Worm (Caenorhabditis elegans) whole organism, young adult: ENCODE results near the gene F26A1.4.

ENCODE experiments used
- F10E7.11 ChIP-seq: sonication (generic microtip); optimal IDR thresholded peaks from 2 replicates; lab custom pipeline; 2017; ENCODE audit warnings: mild to moderate bottlenecking, missing genetic modification characterization, moderate library complexity, missing compliant biosample characterization
- F52B5.7 ChIP-seq: sonication (generic microtip); optimal IDR thresholded peaks from 2 replicates; lab custom pipeline; 2016; ENCODE audit warnings: mild to moderate bottlenecking, missing genetic modification characterization, missing compliant biosample characterization
- Y53F4B.3 ChIP-seq: fragments of 200-800 bp; sonication (Bioruptor generic); IDR thresholded peaks from 2 replicates; pipeline ENCODE4 v1.3.6; 2022; ENCODE audit warnings: missing genetic modification reagents, missing genetic modification characterization, missing compliant biosample characterization
- Y53G8AR.9 ChIP-seq: fragments of 200-800 bp; sonication (Bioruptor generic); conservative IDR thresholded peaks from 2 replicates; pipeline ENCODE4 v1.3.6; 2022; ENCODE audit warnings: missing genetic modification reagents, missing genetic modification characterization, missing compliant biosample characterization
- ama-1 ChIP-seq, 3 experiments: fragments of 150-350 bp in 1 of 3; sonication (generic microtip) in 2 of 3; optimal IDR thresholded peaks; 2 replicates each; lab custom pipeline; 2014 to 2018; ENCODE audit warnings: missing biosample characterization in 2 of 3, missing genetic modification characterization in 2 of 3, missing genetic modification reagents in 2 of 3
- athp-1 ChIP-seq: sonication (generic microtip); optimal IDR thresholded peaks from 2 replicates; lab custom pipeline; 2017; ENCODE audit warnings: mild to moderate bottlenecking, missing genetic modification characterization, missing compliant biosample characterization
- attf-6 ChIP-seq: fragments of 200-800 bp; sonication (Bioruptor generic); IDR thresholded peaks from 2 replicates; pipeline ENCODE4 v1.3.6; 2022; ENCODE audit warnings: missing genetic modification reagents, missing genetic modification characterization, missing compliant biosample characterization
- efl-1 ChIP-seq: fragments of 150-350 bp; optimal IDR thresholded peaks from 2 replicates; lab custom pipeline; 2014; ENCODE audit warnings: missing biosample characterization, missing genetic modification reagents, missing genetic modification characterization
- unc-130 ChIP-seq: sonication (generic microtip); optimal IDR thresholded peaks from 2 replicates; lab custom pipeline; 2016; ENCODE audit warnings: missing genetic modification reagents, missing genetic modification characterization, missing compliant biosample characterization

DNA sequence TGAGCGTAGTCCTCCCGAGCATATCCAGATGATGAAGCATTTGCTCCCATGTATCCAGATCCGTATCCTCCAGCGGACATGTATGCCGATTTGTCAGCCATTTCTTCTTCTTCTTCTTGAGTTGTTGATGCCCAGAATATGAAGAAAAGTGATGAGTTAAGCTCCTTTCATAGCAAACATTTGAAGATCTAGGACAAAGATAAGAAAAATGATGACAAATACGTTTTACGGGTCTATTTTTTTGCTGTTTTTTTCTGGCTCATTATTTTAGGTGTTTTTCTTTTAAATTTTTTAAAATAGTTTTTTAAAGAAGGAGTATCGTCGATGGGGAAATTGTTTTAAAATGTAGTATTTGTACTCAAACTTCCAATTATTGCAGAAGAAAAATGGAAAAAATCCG, 12.9 kb downstream of the F26A1.4 start, which contains the start of gene nspd-9:
- TF ChIP-seq Y53G8AR.9 (GFP tag; lab: Robert Waterston, UW) (no peak), F10E7.11 (no peak), unc-130 (GFP tag; lab: Kevin White, UChicago) (no peak), efl-1 (GFP tag; lab: Kevin White, UChicago) (no peak), Y53F4B.3 (no peak), athp-1 (tag; lab: Kevin White, UChicago) (no peak), attf-6 (GFP tag; lab: Robert Waterston, UW) (no peak), ama-1 (optimal IDR thresholded peaks at IDR 0.05; lab: Kevin White, UChicago) (no peak), ama-1 (GFP tag; optimal IDR thresholded peaks at IDR 0.05; lab: Kevin White, UChicago) (no peak), F52B5.7 (tag; lab: Kevin White, UChicago) (no peak)
